Fruit fly (Drosophila melanogaster): ENCODE measurements around the gene GstD6.
A peak's percentile ranks its signal among the peaks of the same experiment; 100 is the strongest.

Gene GstD6

DNA sequence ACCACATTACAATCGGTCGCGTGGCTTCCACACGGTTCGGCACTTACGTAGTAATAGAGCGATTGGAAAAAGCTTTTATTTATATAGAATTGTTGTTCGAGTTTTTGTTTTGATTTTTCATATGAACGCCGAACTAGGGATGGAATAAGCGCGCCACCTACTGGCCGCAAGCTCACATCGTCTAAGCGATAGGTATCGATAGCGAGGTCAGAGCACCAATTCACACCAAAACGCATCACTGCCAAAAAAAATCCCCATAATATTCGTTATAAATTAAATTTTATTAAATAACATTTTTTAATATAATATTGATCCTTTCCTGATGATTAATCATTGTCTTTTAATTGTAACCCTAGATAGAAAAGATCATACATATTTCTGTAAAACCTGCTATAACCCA, 26.4 kb upstream of the GstD6 start, which contains the start of gene CG10038 (continued):
- peak; percentile 91 for TF ChIP-seq Doc3 (GFP tag; IDR thresholded peaks at IDR 0.05; ENCODE audit: partially characterized antibody)
- peak; percentile 100 for TF ChIP-seq MBD-R2 (GFP tag; IDR thresholded peaks at IDR 0.05)
- TF ChIP-seq NK7.1 (GFP tag; optimal IDR thresholded peaks at IDR 0.05) = no peak
- no peak for TF ChIP-seq tll (GFP tag; optimal IDR thresholded peaks at IDR 0.05)
- peak; percentile 20 for TF ChIP-seq Sox102F (GFP tag; optimal IDR thresholded peaks at IDR 0.05)
- no peak for TF ChIP-seq HmgD (GFP tag; optimal IDR thresholded peaks at IDR 0.05)
- peak; percentile 94 for TF ChIP-seq unc-4 (GFP tag; IDR thresholded peaks at IDR 0.05; ENCODE audit: partially characterized antibody)
- TF ChIP-seq gfzf (GFP tag; optimal IDR thresholded peaks at IDR 0.05) = peak; percentile 44
- peak; percentile 57 for TF ChIP-seq CG2120 (GFP tag; optimal IDR thresholded peaks at IDR 0.05)
- TF ChIP-seq Dip2 (GFP tag; IDR thresholded peaks at IDR 0.05) = no peak
- TF ChIP-seq CG12942 (GFP tag; optimal IDR thresholded peaks at IDR 0.05) = peak; percentile 21
- TF ChIP-seq row (GFP tag; IDR thresholded peaks at IDR 0.05) = peak; percentile 86
- peak; percentile 14 for TF ChIP-seq kay (GFP tag; optimal IDR thresholded peaks at IDR 0.05)
- TF ChIP-seq chn (GFP tag; optimal IDR thresholded peaks at IDR 0.05) = peak; percentile 36
- peak; percentile 10 for TF ChIP-seq CG5245 (GFP tag; optimal IDR thresholded peaks at IDR 0.05)
- no peak for TF ChIP-seq nom (GFP tag; optimal IDR thresholded peaks at IDR 0.05)
- peak; percentile 36 for TF ChIP-seq CG4424 (GFP tag; optimal IDR thresholded peaks at IDR 0.05)
- no peak for TF ChIP-seq CG11695 (GFP tag; IDR thresholded peaks at IDR 0.05)
- TF ChIP-seq CTCF (GFP tag; optimal IDR thresholded peaks at IDR 0.05) = peak; percentile 96
- TF ChIP-seq ara (GFP tag; IDR thresholded peaks at IDR 0.05) = 0 out of 2 replicates have a peak, but pooled peaks have one; percentile 28
- no peak for TF ChIP-seq CG11723 (GFP tag; optimal IDR thresholded peaks at IDR 0.05)
- peak; percentile 92 for TF ChIP-seq CG34224 (GFP tag; IDR thresholded peaks at IDR 0.05; ENCODE audit: partially characterized antibody)
- TF ChIP-seq CG15269 (tag; optimal IDR thresholded peaks at IDR 0.05) = no peak
- no peak for TF ChIP-seq D19B (GFP tag; optimal IDR thresholded peaks at IDR 0.05)
- TF ChIP-seq Xrp1 (GFP tag; IDR thresholded peaks at IDR 0.05) = peak; percentile 28; the same call in 1 of the 2 replicates
- TF ChIP-seq eve (GFP tag; optimal IDR thresholded peaks at IDR 0.05) = no peak
- TF ChIP-seq zf30C (GFP tag; optimal IDR thresholded peaks at IDR 0.05) = peak; percentile 24
- TF ChIP-seq CG1233 (GFP tag; optimal IDR thresholded peaks at IDR 0.05) = no peak
- no peak for TF ChIP-seq kni (GFP tag; optimal IDR thresholded peaks at IDR 0.05)
- TF ChIP-seq CG2678 (tag; optimal IDR thresholded peaks at IDR 0.05) = no peak
- no peak for TF ChIP-seq CG3838 (GFP tag; optimal IDR thresholded peaks at IDR 0.05)
- TF ChIP-seq fu2 (GFP tag; optimal IDR thresholded peaks at IDR 0.05) = no peak
- peak; percentile 3 for TF ChIP-seq CG10654 (GFP tag; optimal IDR thresholded peaks at IDR 0.05)
- TF ChIP-seq CG31224 (GFP tag; IDR thresholded peaks at IDR 0.05) = no peak
- peak; percentile 45 for TF ChIP-seq D19A (tag; optimal IDR thresholded peaks at IDR 0.05)
- TF ChIP-seq onecut (GFP tag; IDR thresholded peaks at IDR 0.05) = no peak
- TF ChIP-seq CG16815 (GFP tag; optimal IDR thresholded peaks at IDR 0.05) = no peak
- no peak for TF ChIP-seq CG11696 (GFP tag; IDR thresholded peaks at IDR 0.05)
- no peak for TF ChIP-seq crol (GFP tag; IDR thresholded peaks at IDR 0.05)
- TF ChIP-seq insv (GFP tag; optimal IDR thresholded peaks at IDR 0.05) = no peak
- no peak for TF ChIP-seq zen (tag; optimal IDR thresholded peaks at IDR 0.05)
- peak; percentile 80; the same call in 2 of the 3 replicates for TF ChIP-seq mld (GFP tag; IDR thresholded peaks at IDR 0.05; ENCODE audit: partially characterized antibody)
- TF ChIP-seq stc (GFP tag; IDR thresholded peaks at IDR 0.05) = no peak
- no peak for TF ChIP-seq Awh (GFP tag; IDR thresholded peaks at IDR 0.05)
- TF ChIP-seq Fer1 (GFP tag; optimal IDR thresholded peaks at IDR 0.05) = peak; percentile 41
- no peak for TF ChIP-seq Rx (GFP tag; IDR thresholded peaks at IDR 0.05)
- TF ChIP-seq CG9215 (GFP tag; IDR thresholded peaks at IDR 0.05) = no peak
- TF ChIP-seq CG32532 (GFP tag; IDR thresholded peaks at IDR 0.05) = peak; percentile 66
- peak; percentile 43; the same call in 1 of the 2 replicates for TF ChIP-seq CG31441 (GFP tag; IDR thresholded peaks at IDR 0.05)
- peak; percentile 84 for TF ChIP-seq Rfx (GFP tag; IDR thresholded peaks at IDR 0.05)
- no peak for TF ChIP-seq pnt (GFP tag; optimal IDR thresholded peaks at IDR 0.05)
- peak; percentile 97 for TF ChIP-seq CG6791 (GFP tag; IDR thresholded peaks at IDR 0.05; ENCODE audit: partially characterized antibody)
